Worm (Caenorhabditis elegans) whole organism, midembryonic: ENCODE measurements around the gene cTel55X.1.

Source experiments
- T22C8.4 ChIP-seq: fragments of 200-800 bp; sonication (Bioruptor generic); IDR thresholded peaks from 2 replicates; pipeline ENCODE4 v1.3.6; 2022; ENCODE audit warnings: missing genetic modification characterization, missing compliant biosample characterization
- cog-1 ChIP-seq: sonication (generic microtip); optimal IDR thresholded peaks from 2 replicates; lab custom pipeline; 2016; ENCODE audit warnings: missing genetic modification characterization, missing compliant biosample characterization
- flt-1 ChIP-seq: fragments of 200-800 bp; sonication (Bioruptor generic); IDR thresholded peaks from 2 replicates; pipeline ENCODE4 v1.3.6; 2022; ENCODE audit warnings: missing genetic modification characterization, missing compliant biosample characterization
- klf-2 ChIP-seq: fragments of 200-800 bp; sonication (Bioruptor generic); conservative IDR thresholded peaks from 2 replicates; pipeline ENCODE4 v1.3.6; 2022; ENCODE audit warnings: missing genetic modification reagents, missing genetic modification characterization, missing compliant biosample characterization
- ref-1 ChIP-seq: fragments of 200-800 bp; sonication (Bioruptor generic); conservative IDR thresholded peaks from 2 replicates; pipeline ENCODE4 v1.3.6; 2022; ENCODE audit warnings: missing genetic modification reagents, missing genetic modification characterization, missing compliant biosample characterization
- tab-1 ChIP-seq: fragments of 200-800 bp; sonication (Bioruptor generic); IDR thresholded peaks from 2 replicates; pipeline ENCODE4 v1.3.6; 2022; ENCODE audit warnings: missing genetic modification characterization, missing compliant biosample characterization
- ztf-29 ChIP-seq: fragments of 200-800 bp; sonication (Bioruptor generic); IDR thresholded peaks from 2 replicates; pipeline ENCODE4 v1.3.6; 2022; ENCODE audit warnings: missing genetic modification reagents, missing genetic modification characterization, missing compliant biosample characterization

ce11 chrX:17684767-17685166 lies 30.0 kb upstream of the cTel55X.1 start, which contains the start of gene T23E7.6:
- no peak for TF ChIP-seq cog-1 (tag; lab: Kevin White, UChicago)
- no peak for TF ChIP-seq flt-1 (GFP tag; lab: Robert Waterston, UW)
- no peak for TF ChIP-seq klf-2 (GFP tag; lab: Robert Waterston, UW)
- TF ChIP-seq tab-1: no peak
- TF ChIP-seq ref-1 (GFP tag; lab: Robert Waterston, UW): no peak
- no peak for TF ChIP-seq T22C8.4 (GFP tag; lab: Robert Waterston, UW)
- no peak for TF ChIP-seq ztf-29
